Worm (Caenorhabditis elegans) whole organism, late embryonic: ENCODE results near the gene zag-1.

Experiments
- K02D7.2 ChIP-seq: sonication (generic microtip); optimal IDR thresholded peaks from 2 replicates; lab custom pipeline; 2017; ENCODE audit warnings: mild to moderate bottlenecking, missing genetic modification characterization, missing compliant biosample characterization
- K09A11.1 ChIP-seq: sonication (generic microtip); optimal IDR thresholded peaks from 2 replicates; lab custom pipeline; 2017; ENCODE audit warnings: antibody characterized with exemption, mild to moderate bottlenecking, missing genetic modification characterization, missing compliant biosample characterization; ENCODE audit not compliant: insufficient read depth
- ceh-30 ChIP-seq: fragments of 150-350 bp; optimal IDR thresholded peaks from 2 replicates; lab custom pipeline; 2014; ENCODE audit warnings: missing biosample characterization, missing genetic modification characterization
- ceh-34 ChIP-seq: sonication (generic microtip); optimal IDR thresholded peaks from 2 replicates; lab custom pipeline; 2016; ENCODE audit warnings: mild to moderate bottlenecking, missing genetic modification characterization, missing compliant biosample characterization
- ceh-45 ChIP-seq: fragments of 200-800 bp; sonication (Bioruptor generic); IDR thresholded peaks from 2 replicates; pipeline ENCODE4 v1.3.6; 2022; ENCODE audit warnings: missing genetic modification reagents, missing genetic modification characterization, missing compliant biosample characterization
- ceh-9 ChIP-seq: sonication (generic microtip); optimal IDR thresholded peaks from 2 replicates; lab custom pipeline; 2016; ENCODE audit warnings: mild to moderate bottlenecking, missing genetic modification characterization, inconsistent platforms, missing compliant biosample characterization
- dve-1 ChIP-seq: sonication (generic microtip); optimal IDR thresholded peaks from 2 replicates; lab custom pipeline; 2017; ENCODE audit warnings: antibody characterized with exemption, mild to moderate bottlenecking, missing genetic modification characterization, missing compliant biosample characterization
- elt-2 ChIP-seq: sonication (generic microtip); optimal IDR thresholded peaks from 2 replicates; lab custom pipeline; 2016; ENCODE audit warnings: missing genetic modification reagents, missing genetic modification characterization, missing compliant biosample characterization
- fkh-10 ChIP-seq: fragments of 150-350 bp; optimal IDR thresholded peaks from 2 replicates; lab custom pipeline; 2014; ENCODE audit warnings: missing biosample characterization, missing genetic modification reagents, missing genetic modification characterization
- nfya-1 ChIP-seq: sonication (generic microtip); optimal IDR thresholded peaks from 2 replicates; lab custom pipeline; 2017; ENCODE audit warnings: missing genetic modification characterization, mild to moderate bottlenecking, missing compliant biosample characterization, antibody characterized with exemption, moderate library complexity
- pag-3 ChIP-seq: sonication (generic microtip); optimal IDR thresholded peaks from 2 replicates; lab custom pipeline; 2016; ENCODE audit warnings: missing compliant biosample characterization, missing genetic modification characterization, borderline replicate concordance
- pha-4 ChIP-seq: fragments of 150-350 bp; optimal IDR thresholded peaks from 2 replicates; lab custom pipeline; 2018; ENCODE audit warnings: missing biosample characterization, missing genetic modification reagents, missing genetic modification characterization
- sox-2 ChIP-seq: fragments of 200-800 bp; sonication (Bioruptor generic); IDR thresholded peaks from 2 replicates; pipeline ENCODE4 v1.3.6; 2022; ENCODE audit warnings: missing genetic modification reagents, missing genetic modification characterization, missing compliant biosample characterization

- TF ChIP-seq sox-2 (no peak), dve-1 (tag; lab: Kevin White, UChicago) (no peak), nfya-1 (tag; lab: Kevin White, UChicago) (no peak), ceh-9 (tag; lab: Kevin White, UChicago) (no peak), K09A11.1 (tag; lab: Kevin White, UChicago) (no peak), K02D7.2 (tag; lab: Kevin White, UChicago) (no peak), pag-3 (tag; lab: Kevin White, UChicago) (no peak), elt-2 (tag; lab: Kevin White, UChicago) (no peak), ceh-30 (tag; lab: Kevin White, UChicago) (no peak), pha-4 (no peak), fkh-10 (GFP tag; lab: Kevin White, UChicago) (no peak), ceh-45 (GFP tag; lab: Robert Waterston, UW) (no peak), ceh-34 (tag; lab: Kevin White, UChicago) (no peak)
Observed at ce11 chrIV:3904620-3905019, 49.0 kb downstream of the zag-1 start, which contains the start of gene F56D6.21.
